Fruit fly (Drosophila melanogaster) whole organism, prepupa: Measurements from ENCODE around the gene CG32270.

Source experiments
- Blimp-1 ChIP-seq: fragments of 200-800 bp; sonication (Bioruptor generic); optimal IDR thresholded peaks from 3 replicates; lab custom pipeline; 2017; ENCODE audit warnings: missing biosample characterization, missing genetic modification characterization, mild to moderate bottlenecking, moderate library complexity, missing genetic modification reagents
- CG11294 ChIP-seq: fragments of 200-800 bp; sonication (Bioruptor generic); IDR thresholded peaks from 2 replicates; pipeline ENCODE4 v1.3.6; 2022; ENCODE audit warnings: missing biosample characterization, missing genetic modification characterization
- CG11762 ChIP-seq: fragments of 200-800 bp; sonication (Bioruptor generic); optimal IDR thresholded peaks from 3 replicates; lab custom pipeline; 2016; ENCODE audit warnings: missing biosample characterization, missing genetic modification characterization; ENCODE audit not compliant: insufficient read depth
- CG11902 ChIP-seq: fragments of 200-800 bp; sonication (Bioruptor generic); optimal IDR thresholded peaks from 3 replicates; lab custom pipeline; 2016; ENCODE audit warnings: missing biosample characterization, missing genetic modification characterization
- CG1621 ChIP-seq: fragments of 200-800 bp; sonication (Bioruptor generic); optimal IDR thresholded peaks from 3 replicates; lab custom pipeline; 2018; ENCODE audit warnings: missing biosample characterization, mild to moderate bottlenecking, missing genetic modification characterization
- CG16779 ChIP-seq: fragments of 200-800 bp; sonication (Bioruptor generic); optimal IDR thresholded peaks from 3 replicates; lab custom pipeline; 2017; ENCODE audit warnings: missing biosample characterization, mild to moderate bottlenecking, missing genetic modification characterization
- CG3032 ChIP-seq: fragments of 200-800 bp; optimal IDR thresholded peaks from 2 replicates; lab custom pipeline; 2019; ENCODE audit warnings: missing biosample characterization, mild to moderate bottlenecking, missing genetic modification characterization, moderate library complexity
- CG31627 ChIP-seq: fragments of 200-800 bp; sonication (Bioruptor generic); optimal IDR thresholded peaks from 3 replicates; lab custom pipeline; 2016; ENCODE audit warnings: missing biosample characterization, missing genetic modification characterization
- CG32006 ChIP-seq: fragments of 200-800 bp; sonication (Bioruptor generic); optimal IDR thresholded peaks from 3 replicates; lab custom pipeline; 2017; ENCODE audit warnings: missing biosample characterization, mild to moderate bottlenecking, missing genetic modification characterization
- CG34406 ChIP-seq: fragments of 200-800 bp; sonication (Bioruptor generic); optimal IDR thresholded peaks from 3 replicates; lab custom pipeline; 2016; ENCODE audit warnings: missing biosample characterization, missing genetic modification characterization
- CG3919 ChIP-seq: fragments of 200-800 bp; sonication (Bioruptor generic); optimal IDR thresholded peaks from 3 replicates; lab custom pipeline; 2016; ENCODE audit warnings: missing biosample characterization, missing genetic modification characterization
- CG6163 ChIP-seq: fragments of 200-800 bp; sonication (Bioruptor generic); IDR thresholded peaks from 3 replicates; pipeline ENCODE4 v1.3.6; 2022; ENCODE audit warnings: missing biosample characterization, missing genetic modification characterization
- CG6276 ChIP-seq: fragments of 200-800 bp; sonication (Bioruptor generic); optimal IDR thresholded peaks from 2 replicates; lab custom pipeline; 2017; ENCODE audit warnings: missing biosample characterization, mild to moderate bottlenecking, missing genetic modification characterization
- CG6792 ChIP-seq: fragments of 200-800 bp; sonication (Bioruptor generic); optimal IDR thresholded peaks from 3 replicates; lab custom pipeline; 2016; ENCODE audit warnings: missing biosample characterization, missing genetic modification characterization
- CG6808 ChIP-seq: fragments of 200-800 bp; sonication (Bioruptor generic); optimal IDR thresholded peaks from 3 replicates; lab custom pipeline; 2017; ENCODE audit warnings: missing biosample characterization, missing genetic modification characterization, mild to moderate bottlenecking, moderate library complexity, missing genetic modification reagents
- CG6854 ChIP-seq: fragments of 200-800 bp; sonication (Bioruptor generic); optimal IDR thresholded peaks from 2 replicates; lab custom pipeline; 2017; ENCODE audit warnings: missing biosample characterization, mild to moderate bottlenecking, missing genetic modification characterization
- Eip75B ChIP-seq: fragments of 200-800 bp; sonication (Bioruptor generic); optimal IDR thresholded peaks from 3 replicates; lab custom pipeline; 2016; ENCODE audit warnings: missing biosample characterization, missing genetic modification characterization
- Eip78C ChIP-seq: fragments of 200-800 bp; sonication (Bioruptor generic); peaks from one replicate; lab custom pipeline; 2016; ENCODE audit warnings: missing biosample characterization, missing genetic modification characterization
- Ets96B ChIP-seq: fragments of 200-800 bp; optimal IDR thresholded peaks from 2 replicates; lab custom pipeline; 2019; ENCODE audit warnings: missing biosample characterization, mild to moderate bottlenecking, missing genetic modification characterization, moderate library complexity
- Hr38 ChIP-seq: sonication (Bioruptor generic); optimal IDR thresholded peaks from 2 replicates; lab custom pipeline; 2016; ENCODE audit warnings: missing biosample characterization, missing genetic modification characterization
- Hr39 ChIP-seq: fragments of 200-800 bp; sonication (Bioruptor generic); optimal IDR thresholded peaks from 2 replicates; lab custom pipeline; 2016; ENCODE audit warnings: missing biosample characterization, missing genetic modification characterization
- Lpt ChIP-seq: fragments of 200-800 bp; sonication (Bioruptor generic); optimal IDR thresholded peaks from 3 replicates; lab custom pipeline; 2016; ENCODE audit warnings: missing biosample characterization, missing genetic modification characterization
- Met ChIP-seq: fragments of 200-800 bp; sonication (Bioruptor generic); optimal IDR thresholded peaks from 3 replicates; lab custom pipeline; 2016; ENCODE audit warnings: missing biosample characterization, missing genetic modification characterization
- OdsH ChIP-seq: fragments of 200-800 bp; sonication (Bioruptor generic); optimal IDR thresholded peaks from 3 replicates; lab custom pipeline; 2016; ENCODE audit warnings: missing biosample characterization, missing genetic modification characterization
- Sox102F ChIP-seq: fragments of 200-800 bp; sonication (Bioruptor generic); optimal IDR thresholded peaks from 2 replicates; lab custom pipeline; 2016; ENCODE audit warnings: missing biosample characterization, mild to moderate bottlenecking, missing genetic modification characterization
- achi ChIP-seq: fragments of 200-800 bp; sonication (Bioruptor generic); optimal IDR thresholded peaks from 3 replicates; lab custom pipeline; 2016; ENCODE audit warnings: missing biosample characterization, missing genetic modification characterization
- cyc ChIP-seq: fragments of 200-800 bp; sonication (Bioruptor generic); optimal IDR thresholded peaks from 3 replicates; lab custom pipeline; 2016; ENCODE audit warnings: missing biosample characterization, missing genetic modification characterization
- dac ChIP-seq: fragments of 200-800 bp; sonication (Bioruptor generic); optimal IDR thresholded peaks from 2 replicates; lab custom pipeline; 2017; ENCODE audit warnings: missing biosample characterization, mild to moderate bottlenecking, missing genetic modification characterization
- dsx ChIP-seq: fragments of 200-800 bp; optimal IDR thresholded peaks from 3 replicates; lab custom pipeline; 2019; ENCODE audit warnings: missing biosample characterization, mild to moderate bottlenecking, missing genetic modification characterization, moderate library complexity; ENCODE audit not compliant: poor library complexity, severe bottlenecking
- eg ChIP-seq: fragments of 200-800 bp; sonication (Bioruptor generic); IDR thresholded peaks from 3 replicates; pipeline ENCODE4 v1.3.6; 2022; ENCODE audit warnings: missing biosample characterization, missing genetic modification characterization
- esn ChIP-seq: fragments of 200-800 bp; sonication (Bioruptor generic); optimal IDR thresholded peaks from 2 replicates; lab custom pipeline; 2016; ENCODE audit warnings: missing biosample characterization, mild to moderate bottlenecking, missing genetic modification characterization, moderate library complexity
- fd59A ChIP-seq: fragments of 200-800 bp; sonication (Bioruptor generic); optimal IDR thresholded peaks from 2 replicates; lab custom pipeline; 2017; ENCODE audit warnings: missing biosample characterization, mild to moderate bottlenecking, missing genetic modification characterization, missing genetic modification reagents
- fkh ChIP-seq: fragments of 200-800 bp; sonication (Bioruptor generic); optimal IDR thresholded peaks from 3 replicates; lab custom pipeline; 2017; ENCODE audit warnings: missing biosample characterization, mild to moderate bottlenecking, missing genetic modification characterization, moderate library complexity
- lz ChIP-seq: fragments of 200-800 bp; sonication (Bioruptor generic); optimal IDR thresholded peaks from 3 replicates; lab custom pipeline; 2016; ENCODE audit warnings: missing biosample characterization, missing genetic modification characterization
- salr ChIP-seq, 2 experiments: fragments of 200-800 bp; sonication (Bioruptor generic); optimal IDR thresholded peaks; 3 replicates each; lab custom pipeline; 2016 to 2018; ENCODE audit warnings: missing biosample characterization in 2 of 2, missing genetic modification characterization in 2 of 2, mild to moderate bottlenecking in 1 of 2
- ss ChIP-seq, 2 experiments: fragments of 200-800 bp; sonication (Bioruptor generic); optimal IDR thresholded peaks; 2 replicates in 1 of 2; 3 replicates in 1 of 2; lab custom pipeline; 2017 to 2018; ENCODE audit warnings: mild to moderate bottlenecking in 2 of 2, missing biosample characterization in 2 of 2, missing genetic modification characterization in 2 of 2, moderate library complexity in 1 of 2
- svp ChIP-seq: fragments of 200-800 bp; sonication (Bioruptor generic); peaks from one replicate; lab custom pipeline; 2016; ENCODE audit warnings: missing biosample characterization, missing genetic modification characterization
- topi ChIP-seq: fragments of 200-800 bp; sonication (Bioruptor generic); optimal IDR thresholded peaks from 3 replicates; lab custom pipeline; 2016; ENCODE audit warnings: missing biosample characterization, missing genetic modification characterization

CG32270 gene

DNA sequence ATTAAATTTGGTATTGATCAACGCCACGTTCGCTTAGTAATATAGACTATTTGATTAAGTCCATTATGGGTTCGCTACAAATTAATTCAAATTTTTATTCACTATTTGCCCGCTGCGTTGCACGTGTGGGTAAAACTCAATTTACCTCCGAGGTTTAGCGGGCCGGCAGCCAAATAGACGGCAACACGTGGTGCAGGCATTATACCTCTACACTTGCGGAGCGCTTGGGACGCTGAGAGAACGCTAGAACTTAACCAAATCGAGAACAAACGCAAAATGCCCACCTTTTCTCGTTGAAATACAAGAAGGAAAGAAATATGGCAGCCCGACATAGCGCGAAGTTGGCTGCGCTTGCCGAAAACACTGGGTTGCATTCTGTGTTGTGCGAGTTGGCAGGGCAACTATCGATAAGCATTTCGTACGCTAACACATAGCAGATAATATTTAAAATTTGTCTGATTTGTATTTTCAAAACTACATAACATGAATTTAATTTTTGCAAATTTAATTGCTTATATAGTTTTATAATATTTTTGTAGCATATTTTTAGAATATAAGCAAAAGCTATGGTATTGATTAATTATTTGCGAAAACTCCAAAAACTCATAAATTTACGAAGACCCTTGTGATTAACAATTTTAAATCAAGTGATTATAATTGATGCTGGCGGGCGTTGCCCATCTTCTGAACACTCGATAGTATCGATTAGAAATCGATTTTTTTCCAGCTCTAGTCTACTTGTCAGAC, 14.0 kb upstream of the CG32270 start, which contains the start of the genes RpL28 and eIF1 (continued):
- peak; percentile 91 for TF ChIP-seq cyc
- peak; percentile 29 to 89 for TF ChIP-seq ss (GFP tag; optimal IDR thresholded peaks at IDR 0.05; lab: Kevin White, UChicago)
- TF ChIP-seq Hr38 (GFP tag; lab: Kevin White, UChicago): no peak
- no peak for TF ChIP-seq CG6808 (GFP tag; lab: Kevin White, UChicago)
- TF ChIP-seq CG6276: no peak
- TF ChIP-seq CG6163 (GFP tag; lab: Robert Waterston, UW): peak; percentile 89
- no peak for TF ChIP-seq CG1621
- TF ChIP-seq CG11902: peak; percentile 55
- peak; percentile 69 for TF ChIP-seq Met (GFP tag; lab: Kevin White, UChicago)
- TF ChIP-seq CG31627: peak; percentile 90
- TF ChIP-seq CG3032 (tag; lab: Kevin White, UChicago): peak; percentile 79
- TF ChIP-seq lz (GFP tag; lab: Kevin White, UChicago): peak; percentile 91
- peak; percentile 68 for TF ChIP-seq fd59A (GFP tag; lab: Kevin White, UChicago)
- TF ChIP-seq Eip78C: peak; percentile 96
- TF ChIP-seq CG6854 (GFP tag; lab: Kevin White, UChicago): peak; percentile 93
- no peak for TF ChIP-seq svp (GFP tag; lab: Kevin White, UChicago)
- peak; percentile 5 for TF ChIP-seq dsx (GFP tag; lab: Kevin White, UChicago)
- TF ChIP-seq eg (GFP tag; lab: Robert Waterston, UW): no peak; the same call in 1 of the 3 replicates
- TF ChIP-seq OdsH (GFP tag; lab: Kevin White, UChicago): no peak
- peak; percentile 86 for TF ChIP-seq topi (GFP tag; lab: Kevin White, UChicago)
- TF ChIP-seq Lpt (GFP tag; lab: Kevin White, UChicago): no peak
- peak; percentile 38 for TF ChIP-seq Ets96B
- TF ChIP-seq fkh (GFP tag; lab: Kevin White, UChicago): peak; percentile 34
- TF ChIP-seq Blimp-1: peak; percentile 86
- no peak for TF ChIP-seq CG32006
- TF ChIP-seq Sox102F (GFP tag; lab: Kevin White, UChicago): peak; percentile 29
- TF ChIP-seq CG6792: peak; percentile 79
- peak; percentile 78 for TF ChIP-seq dac (GFP tag; lab: Kevin White, UChicago)

DNA sequence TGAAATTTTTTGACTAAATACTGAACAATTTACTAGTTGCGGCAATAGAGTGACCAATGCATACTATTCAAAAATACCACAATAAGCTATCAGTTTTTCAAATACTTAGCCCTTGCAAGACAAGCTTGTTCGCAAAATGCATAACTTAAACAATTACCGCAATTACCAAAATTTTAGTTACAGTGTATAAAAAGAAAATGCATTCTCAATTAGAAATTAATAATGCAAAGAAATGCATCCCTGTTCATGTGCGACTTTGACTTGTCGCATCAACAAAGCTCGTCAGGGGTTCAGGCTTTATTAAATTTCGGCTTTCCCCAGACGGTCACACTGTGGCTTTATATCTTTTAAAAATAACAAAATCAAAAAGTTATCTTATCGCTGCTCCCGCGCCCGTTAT, 10.1 kb upstream of the CG32270 start, which contains the start of the genes hob and nSMase:
Gene hob, minus strand, starts transcription at position 62 of the 400 bp plus-strand sequence.
Gene nSMase, plus strand, starts transcription at position 298 of the 400 bp plus-strand sequence.
- TF ChIP-seq Ets96B (no peak), svp (GFP tag; lab: Kevin White, UChicago) (peak; percentile 80)

DNA sequence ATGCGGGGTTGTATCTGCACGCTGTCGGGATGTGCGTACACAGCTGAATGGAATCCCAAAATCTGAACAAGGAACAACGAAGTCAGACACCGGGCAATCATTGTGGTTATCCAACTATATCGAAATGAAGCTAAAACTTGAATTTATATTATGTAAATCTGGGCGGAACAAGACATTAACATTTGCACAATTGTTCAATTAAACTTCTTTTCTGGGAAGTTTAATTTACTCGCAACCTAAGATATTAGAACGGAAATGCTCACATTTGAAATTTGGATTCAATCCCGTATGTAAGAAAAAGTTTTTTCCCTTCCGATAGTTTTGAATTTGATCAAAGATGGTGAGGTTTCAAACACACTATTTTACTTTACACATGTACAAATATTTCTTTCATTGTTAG, 2.5 kb downstream of the CG32270 start, which contains the start of gene CG33160:
Gene CG33160, minus strand, starts transcription at position 101 of the 400 bp plus-strand sequence.
- TF ChIP-seq CG11294 (GFP tag; lab: Robert Waterston, UW) (no peak), Eip75B (GFP tag; lab: Kevin White, UChicago) (no peak), Hr39 (GFP tag; lab: Kevin White, UChicago) (no peak), svp (GFP tag; lab: Kevin White, UChicago) (no peak), dac (GFP tag; lab: Kevin White, UChicago) (no peak), CG34406 (GFP tag; lab: Kevin White, UChicago) (no peak), CG11762 (GFP tag; lab: Kevin White, UChicago) (no peak), CG11902 (no peak), lz (GFP tag; lab: Kevin White, UChicago) (no peak), CG16779 (no peak), achi (GFP tag; lab: Kevin White, UChicago) (no peak), CG6854 (GFP tag; lab: Kevin White, UChicago) (no peak), salr (GFP tag; optimal IDR thresholded peaks at IDR 0.05; lab: Kevin White, UChicago) (no peak), esn (GFP tag; lab: Kevin White, UChicago) (no peak), CG3919 (GFP tag; lab: Kevin White, UChicago) (no peak)
